Worm (Caenorhabditis elegans) whole organism, late embryonic: ENCODE measurements around the gene mdt-29.

ENCODE experiments used
- ceh-34 ChIP-seq: sonication (generic microtip); optimal IDR thresholded peaks from 2 replicates; lab custom pipeline; 2016; ENCODE audit warnings: mild to moderate bottlenecking, missing genetic modification characterization, missing compliant biosample characterization
- pat-9 ChIP-seq: fragments of 200-800 bp; sonication (Bioruptor generic); optimal IDR thresholded peaks from 2 replicates; lab custom pipeline; 2018; ENCODE audit warnings: mild to moderate bottlenecking, missing genetic modification characterization, moderate library complexity, missing compliant biosample characterization
- pha-4 ChIP-seq: fragments of 150-350 bp; optimal IDR thresholded peaks from 2 replicates; lab custom pipeline; 2018; ENCODE audit warnings: missing biosample characterization, missing genetic modification reagents, missing genetic modification characterization
- tbx-2 ChIP-seq: sonication (generic microtip); optimal IDR thresholded peaks from 2 replicates; lab custom pipeline; 2016; ENCODE audit warnings: missing genetic modification characterization, missing compliant biosample characterization

DNA sequence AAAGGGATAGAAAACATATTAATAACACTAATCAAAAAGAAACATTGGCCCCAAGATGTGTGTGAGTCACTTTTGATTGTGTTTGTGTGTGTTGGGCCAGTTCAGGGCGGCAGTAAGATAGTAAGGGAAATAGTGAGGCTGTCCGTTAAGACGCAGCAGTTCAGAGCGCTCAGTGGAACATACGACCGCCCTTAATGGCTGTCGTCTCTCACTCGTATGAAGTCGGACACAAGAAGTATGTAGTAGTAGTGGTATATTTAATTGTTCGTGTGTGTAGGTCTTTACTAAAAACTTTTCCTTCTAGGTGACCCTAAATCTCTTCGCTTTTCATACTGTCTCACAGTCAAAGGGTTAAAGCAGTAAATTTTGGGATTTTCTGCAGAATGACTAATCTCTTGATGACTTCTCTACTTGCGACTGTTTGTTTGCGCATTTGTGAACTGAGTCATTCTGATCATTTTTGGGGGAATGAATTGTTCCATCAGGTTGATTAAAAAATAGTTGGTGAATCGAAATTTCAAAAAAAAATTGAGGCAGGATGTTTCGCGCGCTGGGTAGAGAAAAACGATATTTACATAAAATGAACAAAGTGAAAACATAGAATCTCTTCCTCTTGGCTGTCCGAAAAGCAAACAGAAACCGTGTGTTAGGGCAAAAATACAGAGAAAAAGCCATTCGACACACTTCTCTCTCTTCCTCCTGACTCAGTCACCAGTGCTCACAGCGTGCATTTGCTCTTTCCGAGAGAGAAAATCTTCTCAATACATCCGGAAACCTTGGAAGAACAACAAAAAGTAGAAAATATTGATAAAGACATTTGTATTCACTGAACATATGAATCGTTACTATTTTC, 9.5 kb upstream of the mdt-29 start:
- no peak for TF ChIP-seq tbx-2
- TF ChIP-seq ceh-34 (tag; lab: Kevin White, UChicago): no peak
- no peak for TF ChIP-seq pha-4 (tag; lab: Kevin White, UChicago)
- TF ChIP-seq pat-9: no peak
